Fruit fly (Drosophila melanogaster) whole organism, embryonic: Measurements from ENCODE around the gene CG42795.

Experiments
- Ada2b ChIP-seq: fragments of 200-800 bp; sonication (Bioruptor generic); IDR thresholded peaks from 2 replicates; pipeline ENCODE4 v1.3.6; 2022; ENCODE audit warnings: missing biosample characterization, missing genetic modification characterization
- BtbVII ChIP-seq: fragments of 200-800 bp; sonication (Bioruptor generic); optimal IDR thresholded peaks from 3 replicates; lab custom pipeline; 2017; ENCODE audit warnings: missing biosample characterization, mild to moderate bottlenecking, missing genetic modification characterization
- Bteb2 ChIP-seq: fragments of 200-800 bp; sonication (Bioruptor generic); optimal IDR thresholded peaks from 2 replicates; lab custom pipeline; 2016; ENCODE audit warnings: missing biosample characterization, missing genetic modification characterization
- CG11398 ChIP-seq: fragments of 200-800 bp; sonication (Bioruptor generic); optimal IDR thresholded peaks from 2 replicates; lab custom pipeline; 2016; ENCODE audit warnings: missing biosample characterization, missing genetic modification characterization
- CG12299 ChIP-seq: fragments of 200-800 bp; sonication (Bioruptor generic); optimal IDR thresholded peaks from 2 replicates; lab custom pipeline; 2018; ENCODE audit warnings: missing biosample characterization, mild to moderate bottlenecking, missing genetic modification characterization
- CG12744 ChIP-seq: fragments of 200-800 bp; sonication (Bioruptor generic); optimal IDR thresholded peaks from 2 replicates; lab custom pipeline; 2016; ENCODE audit warnings: missing biosample characterization, missing genetic modification characterization
- CG13424 ChIP-seq: fragments of 200-800 bp; sonication (Bioruptor generic); optimal IDR thresholded peaks from 2 replicates; lab custom pipeline; 2019; ENCODE audit warnings: missing biosample characterization, mild to moderate bottlenecking, missing genetic modification characterization, moderate library complexity
- CG16813 ChIP-seq: fragments of 200-800 bp; sonication (Bioruptor generic); IDR thresholded peaks from 3 replicates; pipeline ENCODE4 v1.3.6; 2022; ENCODE audit warnings: missing biosample characterization, missing genetic modification characterization; ENCODE audit not compliant: partially characterized antibody
- CG17802 ChIP-seq: fragments of 200-800 bp; sonication (Bioruptor generic); optimal IDR thresholded peaks from 2 replicates; lab custom pipeline; 2018; ENCODE audit warnings: missing biosample characterization, mild to moderate bottlenecking, missing genetic modification characterization, moderate library complexity
- CG2889 ChIP-seq: fragments of 200-800 bp; sonication (Bioruptor generic); IDR thresholded peaks from 3 replicates; pipeline ENCODE4 v1.3.6; 2022; ENCODE audit warnings: missing biosample characterization, missing genetic modification characterization
- CG30431 ChIP-seq: fragments of 200-800 bp; sonication (Bioruptor generic); optimal IDR thresholded peaks from 2 replicates; lab custom pipeline; 2017; ENCODE audit warnings: missing biosample characterization, missing genetic modification characterization
- CG33213 ChIP-seq: fragments of 200-800 bp; sonication (Bioruptor generic); optimal IDR thresholded peaks from 3 replicates; lab custom pipeline; 2016; ENCODE audit warnings: missing biosample characterization, missing genetic modification characterization
- CG34376 ChIP-seq: fragments of 200-800 bp; sonication (Bioruptor generic); optimal IDR thresholded peaks from 2 replicates; lab custom pipeline; 2018; ENCODE audit warnings: missing biosample characterization, mild to moderate bottlenecking, missing genetic modification characterization
- CG3995 ChIP-seq: fragments of 200-800 bp; sonication (Bioruptor generic); optimal IDR thresholded peaks from 3 replicates; lab custom pipeline; 2016; ENCODE audit warnings: missing biosample characterization, missing genetic modification characterization
- CG42726 ChIP-seq: fragments of 200-800 bp; sonication (Bioruptor generic); IDR thresholded peaks from 2 replicates; pipeline ENCODE4 v1.3.6; 2022; ENCODE audit warnings: missing biosample characterization, missing genetic modification characterization; ENCODE audit not compliant: partially characterized antibody
- CG4404 ChIP-seq: fragments of 200-800 bp; sonication (Bioruptor generic); IDR thresholded peaks from 2 replicates; pipeline ENCODE4 v1.3.6; 2022; ENCODE audit warnings: missing biosample characterization, missing genetic modification characterization
- CG4424 ChIP-seq: fragments of 200-800 bp; sonication (Bioruptor generic); optimal IDR thresholded peaks from 3 replicates; lab custom pipeline; 2016; ENCODE audit warnings: missing biosample characterization, missing genetic modification characterization
- CG4730 ChIP-seq: fragments of 200-800 bp; sonication (Bioruptor generic); IDR thresholded peaks from 2 replicates; pipeline ENCODE4 v1.3.6; 2022; ENCODE audit warnings: missing biosample characterization, missing genetic modification characterization
- CG5180 ChIP-seq: fragments of 200-800 bp; sonication (Bioruptor generic); optimal IDR thresholded peaks from 3 replicates; lab custom pipeline; 2017; ENCODE audit warnings: missing biosample characterization, missing genetic modification characterization, mild to moderate bottlenecking, moderate library complexity, missing genetic modification reagents
- CG8281 ChIP-seq: fragments of 200-800 bp; sonication (Bioruptor generic); optimal IDR thresholded peaks from 2 replicates; lab custom pipeline; 2018; ENCODE audit warnings: missing biosample characterization, mild to moderate bottlenecking, missing genetic modification characterization, moderate library complexity
- Camta ChIP-seq: fragments of 200-800 bp; sonication (Bioruptor generic); optimal IDR thresholded peaks from 2 replicates; lab custom pipeline; 2016; ENCODE audit warnings: missing biosample characterization, missing genetic modification characterization
- Dad ChIP-seq: fragments of 200-800 bp; sonication (Bioruptor generic); optimal IDR thresholded peaks from 3 replicates; lab custom pipeline; 2016; ENCODE audit warnings: missing biosample characterization, missing genetic modification characterization
- Dll ChIP-seq: fragments of 200-800 bp; sonication (Bioruptor generic); IDR thresholded peaks from 4 replicates; pipeline ENCODE4 v1.3.6; 2022; ENCODE audit warnings: missing biosample characterization, missing genetic modification characterization; ENCODE audit not compliant: partially characterized antibody
- ERR ChIP-seq: fragments of 200-800 bp; sonication (Bioruptor generic); optimal IDR thresholded peaks from 2 replicates; lab custom pipeline; 2016; ENCODE audit warnings: missing biosample characterization, missing genetic modification characterization
- GATAe ChIP-seq: fragments of 200-800 bp; sonication (Bioruptor generic); conservative IDR thresholded peaks from 2 replicates; pipeline ENCODE4 v1.3.6; 2022; ENCODE audit warnings: missing biosample characterization, missing genetic modification characterization
- Gug ChIP-seq: fragments of 200-800 bp; sonication (Bioruptor generic); IDR thresholded peaks from 4 replicates; pipeline ENCODE4 v1.3.6; 2022; ENCODE audit warnings: missing biosample characterization, missing genetic modification characterization
- Hey ChIP-seq: fragments of 200-800 bp; sonication (Bioruptor generic); optimal IDR thresholded peaks from 3 replicates; lab custom pipeline; 2018; ENCODE audit warnings: missing biosample characterization, mild to moderate bottlenecking, missing genetic modification characterization
- Lhr ChIP-seq: fragments of 200-800 bp; sonication (Bioruptor generic); optimal IDR thresholded peaks from 3 replicates; lab custom pipeline; 2017; ENCODE audit warnings: mild to moderate bottlenecking, missing biosample characterization, missing genetic modification reagents, missing genetic modification characterization
- Med ChIP-seq: fragments of 200-800 bp; sonication (Bioruptor generic); peaks from one replicate; lab custom pipeline; 2016; ENCODE audit warnings: missing biosample characterization, missing genetic modification characterization, mild to moderate bottlenecking, inconsistent platforms, moderate library complexity
- Sry-β ChIP-seq: fragments of 200-800 bp; sonication (Bioruptor generic); optimal IDR thresholded peaks from 2 replicates; lab custom pipeline; 2018; ENCODE audit warnings: missing biosample characterization, mild to moderate bottlenecking, missing genetic modification characterization, moderate library complexity
- Stat92E ChIP-seq, 3 experiments: fragments of >200 bp in 2 of 3; fragments of 200-800 bp in 1 of 3; sonication (Bioruptor generic) in 1 of 3; optimal IDR thresholded peaks; 2 replicates each; lab custom pipeline; 2017 to 2019; ENCODE audit warnings: missing biosample characterization in 3 of 3, missing genetic modification characterization in 3 of 3, mild to moderate bottlenecking in 1 of 3, moderate library complexity in 1 of 3
- cg ChIP-seq: fragments of 200-800 bp; sonication (Bioruptor generic); optimal IDR thresholded peaks from 3 replicates; lab custom pipeline; 2019; ENCODE audit warnings: missing biosample characterization, mild to moderate bottlenecking, missing genetic modification characterization, moderate library complexity
- dmrt99B ChIP-seq: fragments of 200-800 bp; sonication (Bioruptor generic); optimal IDR thresholded peaks from 2 replicates; lab custom pipeline; 2018; ENCODE audit warnings: missing biosample characterization, mild to moderate bottlenecking, missing genetic modification characterization, moderate library complexity
- exex ChIP-seq: fragments of 200-800 bp; sonication (Bioruptor generic); optimal IDR thresholded peaks from 4 replicates; lab custom pipeline; 2018; ENCODE audit warnings: missing biosample characterization, mild to moderate bottlenecking, missing genetic modification characterization, moderate library complexity
- fd96Cb ChIP-seq: fragments of 200-800 bp; sonication (Bioruptor generic); optimal IDR thresholded peaks from 2 replicates; lab custom pipeline; 2018; ENCODE audit warnings: missing biosample characterization, mild to moderate bottlenecking, missing genetic modification characterization, moderate library complexity
- fu2 ChIP-seq: fragments of 200-800 bp; sonication (Bioruptor generic); optimal IDR thresholded peaks from 2 replicates; lab custom pipeline; 2016; ENCODE audit warnings: missing biosample characterization, missing genetic modification characterization
- gcm ChIP-seq: fragments of 200-800 bp; sonication (Bioruptor generic); optimal IDR thresholded peaks from 2 replicates; lab custom pipeline; 2019; ENCODE audit warnings: missing biosample characterization, mild to moderate bottlenecking, missing genetic modification characterization, moderate library complexity
- gro ChIP-seq: fragments of 200-800 bp; sonication (Bioruptor generic); optimal IDR thresholded peaks from 2 replicates; lab custom pipeline; 2016; ENCODE audit warnings: missing biosample characterization, missing genetic modification characterization
- kah ChIP-seq: fragments of 200-800 bp; sonication (Bioruptor generic); optimal IDR thresholded peaks from 2 replicates; lab custom pipeline; 2018; ENCODE audit warnings: missing biosample characterization, mild to moderate bottlenecking, missing genetic modification characterization
- lola ChIP-seq, 3 experiments: fragments of >200 bp in 2 of 3; fragments of 200-800 bp in 1 of 3; sonication (Bioruptor generic) in 1 of 3; optimal IDR thresholded peaks; 2 replicates each; lab custom pipeline; 2017 to 2019; ENCODE audit warnings: missing biosample characterization in 3 of 3, missing genetic modification characterization in 3 of 3, mild to moderate bottlenecking in 1 of 3, moderate library complexity in 1 of 3
- nerfin-2 ChIP-seq: fragments of 200-800 bp; sonication (Bioruptor generic); IDR thresholded peaks from 2 replicates; pipeline ENCODE4 v1.3.6; 2022; ENCODE audit warnings: missing biosample characterization, missing genetic modification characterization; ENCODE audit not compliant: partially characterized antibody
- nom ChIP-seq: fragments of 200-800 bp; sonication (Bioruptor generic); optimal IDR thresholded peaks from 2 replicates; lab custom pipeline; 2017; ENCODE audit warnings: missing biosample characterization, missing genetic modification characterization, mild to moderate bottlenecking, moderate library complexity, missing genetic modification reagents
- peb ChIP-seq: fragments of 200-800 bp; sonication (Bioruptor generic); IDR thresholded peaks from 2 replicates; pipeline ENCODE4 v1.3.6; 2022; ENCODE audit warnings: missing biosample characterization, missing genetic modification characterization
- ro ChIP-seq: fragments of 200-800 bp; sonication (Bioruptor generic); IDR thresholded peaks from 2 replicates; pipeline ENCODE4 v1.3.6; 2022; ENCODE audit warnings: missing biosample characterization, missing genetic modification characterization
- sim ChIP-seq: fragments of 200-800 bp; sonication (Bioruptor generic); IDR thresholded peaks from 2 replicates; pipeline ENCODE4 v1.3.6; 2022; ENCODE audit warnings: missing biosample characterization, missing genetic modification characterization
- sima ChIP-seq: fragments of 200-800 bp; sonication (Bioruptor generic); optimal IDR thresholded peaks from 2 replicates; lab custom pipeline; 2016; ENCODE audit warnings: missing biosample characterization, missing genetic modification characterization
- tin ChIP-seq: fragments of 200-800 bp; sonication (Bioruptor generic); optimal IDR thresholded peaks from 3 replicates; lab custom pipeline; 2016; ENCODE audit warnings: missing biosample characterization, missing genetic modification characterization
- tna ChIP-seq: fragments of 200-800 bp; sonication (Bioruptor generic); IDR thresholded peaks from 2 replicates; pipeline ENCODE4 v1.3.6; 2022; ENCODE audit warnings: missing biosample characterization, missing genetic modification characterization; ENCODE audit not compliant: partially characterized antibody
- ttk ChIP-seq: fragments of 200-800 bp; sonication (Bioruptor generic); IDR thresholded peaks from 2 replicates; pipeline ENCODE4 v2.1.2; 2022; ENCODE audit warnings: missing biosample characterization, missing genetic modification characterization

CG42795 gene

DNA sequence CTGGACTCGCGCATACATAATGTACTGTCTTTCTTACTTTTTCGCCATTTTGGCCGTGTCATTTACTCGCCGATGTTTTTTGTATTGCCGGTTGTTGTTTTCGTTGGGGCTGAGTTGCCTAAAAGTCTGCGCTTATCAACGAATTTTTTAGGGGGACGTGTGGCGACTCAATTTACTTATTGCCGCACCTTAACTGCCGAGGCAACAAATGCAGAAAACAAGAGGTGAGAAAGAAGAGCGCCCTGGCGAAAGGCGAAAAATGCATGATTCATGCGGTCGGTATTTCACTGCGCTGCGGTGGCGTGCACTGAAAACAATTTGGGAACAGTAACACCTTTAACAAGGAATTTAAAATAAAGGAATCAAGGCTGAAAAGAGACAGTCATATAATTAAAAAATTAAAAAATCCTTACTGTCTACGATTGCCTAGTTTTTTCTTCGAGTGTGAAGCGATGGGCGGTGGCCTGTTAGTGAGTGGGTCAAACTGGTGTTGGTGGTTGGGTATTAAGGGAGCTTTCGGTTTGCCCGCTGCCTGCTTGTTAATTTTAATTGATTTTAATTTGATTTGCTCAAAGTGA is 43.5 kb downstream of the CG42795 start (continued):
- TF ChIP-seq nerfin-2, result no peak
- TF ChIP-seq BtbVII, result no peak
- TF ChIP-seq sima (GFP tag; lab: Kevin White, UChicago), result no peak
- peak; percentile 83 for TF ChIP-seq ttk (GFP tag; lab: Robert Waterston, UW)
- peak; percentile 2 for TF ChIP-seq CG17802
- no peak for TF ChIP-seq peb
- peak; percentile 75 for TF ChIP-seq CG4730 (GFP tag; lab: Robert Waterston, UW)
- TF ChIP-seq nom, result no peak
- peak; percentile 90 for TF ChIP-seq Hey (tag; lab: Kevin White, UChicago)
- peak; percentile 53 for TF ChIP-seq Bteb2 (GFP tag; lab: Kevin White, UChicago)
- peak; percentile 4 for TF ChIP-seq CG8281
- TF ChIP-seq kah (GFP tag; lab: Kevin White, UChicago), result no peak
- TF ChIP-seq CG2889, result peak; percentile 75; the same call in 2 of the 3 replicates
- no peak for TF ChIP-seq lola (GFP tag; optimal IDR thresholded peaks at IDR 0.05; lab: Kevin White, UChicago)
- TF ChIP-seq CG4404, result peak; percentile 51; the same call in 1 of the 2 replicates
- TF ChIP-seq cg (GFP tag; lab: Kevin White, UChicago), result no peak
- peak; percentile 37 for TF ChIP-seq CG4424
- TF ChIP-seq CG42726, result no peak
- TF ChIP-seq CG34376 (GFP tag; lab: Kevin White, UChicago), result no peak
- no peak for TF ChIP-seq exex (tag; lab: Kevin White, UChicago)
- 0 out of 2 replicates have a peak, but pooled peaks have one; percentile 9 for TF ChIP-seq GATAe (GFP tag; lab: Robert Waterston, UW)
- no peak for TF ChIP-seq tna (GFP tag; lab: Robert Waterston, UW)
- peak; percentile 3 for TF ChIP-seq CG5180
- TF ChIP-seq CG13424 (tag; lab: Kevin White, UChicago), result peak; percentile 67
- TF ChIP-seq CG11398 (GFP tag; lab: Kevin White, UChicago), result peak; percentile 20
- TF ChIP-seq CG12744 (GFP tag; lab: Kevin White, UChicago), result peak; percentile 14
- TF ChIP-seq gro (GFP tag; lab: Kevin White, UChicago), result peak; percentile 24
- peak; percentile 95 for TF ChIP-seq Med (GFP tag; lab: Kevin White, UChicago)
- TF ChIP-seq gcm (GFP tag; lab: Kevin White, UChicago), result peak; percentile 18
- TF ChIP-seq fd96Cb, result peak; percentile 68
- peak; percentile 2 for TF ChIP-seq CG12299 (tag; lab: Kevin White, UChicago)
- TF ChIP-seq fu2 (GFP tag; lab: Kevin White, UChicago), result no peak
- TF ChIP-seq ERR (GFP tag; lab: Kevin White, UChicago), result peak; percentile 42
- peak; percentile 39 for TF ChIP-seq Camta (GFP tag; lab: Kevin White, UChicago)
- no peak for TF ChIP-seq ro (GFP tag; lab: Robert Waterston, UW)
- no peak for TF ChIP-seq Stat92E (GFP tag; optimal IDR thresholded peaks at IDR 0.05; lab: Kevin White, UChicago)
- no peak for TF ChIP-seq CG30431
- TF ChIP-seq Lhr (GFP tag; lab: Kevin White, UChicago), result no peak
- no peak for TF ChIP-seq CG33213 (GFP tag; lab: Kevin White, UChicago)
- TF ChIP-seq Dad (GFP tag; lab: Kevin White, UChicago), result peak; percentile 48
- TF ChIP-seq Sry-β (GFP tag; lab: Kevin White, UChicago), result no peak
- TF ChIP-seq CG16813 (GFP tag; lab: Robert Waterston, UW), result no peak
- TF ChIP-seq Dll (GFP tag; lab: Robert Waterston, UW), result no peak
- TF ChIP-seq tin, result peak; percentile 64
- no peak for TF ChIP-seq sim (GFP tag; lab: Robert Waterston, UW)
- TF ChIP-seq Ada2b, result peak; percentile 77
- TF ChIP-seq Gug (GFP tag; lab: Robert Waterston, UW), result peak; percentile 73
- TF ChIP-seq CG3995 (GFP tag; lab: Kevin White, UChicago), result peak; percentile 12
- TF ChIP-seq dmrt99B (tag; lab: Kevin White, UChicago), result peak; percentile 80
